Fruit fly (Drosophila melanogaster): ENCODE measurements around the gene CG31431.

DNA sequence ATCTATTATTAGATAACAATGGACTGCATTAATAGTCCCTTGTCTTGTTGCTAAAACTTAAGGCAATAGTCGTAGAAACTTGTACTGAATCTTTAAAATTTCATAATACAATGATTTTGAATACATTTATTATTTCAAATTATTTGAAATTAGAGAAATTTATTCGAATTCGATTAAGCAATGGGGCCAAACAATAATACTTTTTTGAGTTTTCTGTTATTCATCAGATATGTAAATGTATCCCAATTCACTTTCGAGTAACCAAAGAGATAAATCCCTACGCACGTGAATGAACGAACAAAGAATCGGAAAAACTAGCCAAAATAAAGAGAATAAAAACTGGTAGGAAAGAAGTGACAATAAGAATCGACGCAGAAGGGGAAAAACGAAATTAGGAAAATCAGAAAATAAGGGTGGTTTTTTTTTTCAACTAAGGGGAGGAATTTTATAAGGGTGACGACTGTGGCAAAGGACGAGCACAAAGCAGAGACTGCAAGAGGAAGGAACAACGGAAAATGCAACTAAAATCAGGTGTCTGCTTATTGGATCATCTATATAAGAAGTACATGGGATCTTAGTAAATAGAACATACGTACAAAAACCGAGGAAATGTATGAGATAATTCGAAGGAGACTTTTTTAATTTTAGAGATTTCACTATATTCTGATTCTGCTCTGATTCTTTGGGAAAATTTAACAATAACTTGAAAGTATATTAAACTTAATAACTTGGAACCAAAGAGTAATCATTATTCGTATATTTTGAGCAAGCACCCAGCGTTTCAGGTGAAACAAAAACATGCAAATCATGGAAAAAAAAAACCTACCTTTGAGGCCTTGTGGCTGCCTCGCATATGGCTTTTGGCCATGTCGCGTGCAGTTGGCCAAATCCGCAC lies 15.7 kb upstream of the CG31431 start:
- TF ChIP-seq CG6163 (GFP tag; IDR thresholded peaks at IDR 0.05) (no peak), Eip75B (GFP tag; optimal IDR thresholded peaks at IDR 0.05) (no peak), CG34406 (GFP tag; optimal IDR thresholded peaks at IDR 0.05) (no peak), vri (GFP tag; optimal IDR thresholded peaks at IDR 0.05) (no peak), CG6854 (GFP tag; optimal IDR thresholded peaks at IDR 0.05) (no peak), Hr38 (GFP tag; optimal IDR thresholded peaks at IDR 0.05) (no peak), Blimp-1 (GFP tag; optimal IDR thresholded peaks at IDR 0.05) (no peak), CG3032 (tag; optimal IDR thresholded peaks at IDR 0.05) (no peak), Gug (GFP tag; IDR thresholded peaks at IDR 0.05) (no peak), CG16779 (tag; optimal IDR thresholded peaks at IDR 0.05) (no peak), CG8632 (GFP tag; optimal IDR thresholded peaks at IDR 0.05) (no peak)

Data from whole organism, prepupa.